Fruit fly (Drosophila melanogaster) whole organism, embryonic: ENCODE measurements around the gene CG9297.

ENCODE experiments used
- C15 ChIP-seq: fragments of 200-800 bp; sonication (Bioruptor generic); IDR thresholded peaks from 3 replicates; pipeline ENCODE4 v1.3.6; 2022; ENCODE audit warnings: missing biosample characterization, missing genetic modification characterization
- CG11504 ChIP-seq: fragments of 200-800 bp; sonication (Bioruptor generic); optimal IDR thresholded peaks from 3 replicates; lab custom pipeline; 2019; ENCODE audit warnings: missing biosample characterization, mild to moderate bottlenecking, missing genetic modification characterization, moderate library complexity
- CG12219 ChIP-seq: fragments of 200-800 bp; sonication (Bioruptor generic); optimal IDR thresholded peaks from 3 replicates; lab custom pipeline; 2018; ENCODE audit warnings: missing biosample characterization, mild to moderate bottlenecking, missing genetic modification characterization
- CG15514 ChIP-seq: fragments of 200-800 bp; sonication (Bioruptor generic); optimal IDR thresholded peaks from 3 replicates; lab custom pipeline; 2017; ENCODE audit warnings: missing biosample characterization, missing genetic modification characterization, mild to moderate bottlenecking, moderate library complexity, missing genetic modification reagents
- CG17912 ChIP-seq: fragments of 200-800 bp; sonication (Bioruptor generic); optimal IDR thresholded peaks from 2 replicates; lab custom pipeline; 2018; ENCODE audit warnings: missing biosample characterization, mild to moderate bottlenecking, missing genetic modification characterization
- CG2129 ChIP-seq: fragments of 200-800 bp; sonication (Bioruptor generic); IDR thresholded peaks from 2 replicates; pipeline ENCODE4 v1.3.6; 2022; ENCODE audit warnings: missing biosample characterization, missing genetic modification characterization; ENCODE audit not compliant: partially characterized antibody
- CG31224 ChIP-seq: fragments of 200-800 bp; sonication (Bioruptor generic); IDR thresholded peaks from 2 replicates; pipeline ENCODE4 v1.3.6; 2022; ENCODE audit warnings: missing biosample characterization, missing genetic modification characterization
- CG31365 ChIP-seq: fragments of 200-800 bp; sonication (Bioruptor generic); optimal IDR thresholded peaks from 2 replicates; lab custom pipeline; 2018; ENCODE audit warnings: missing biosample characterization, mild to moderate bottlenecking, missing genetic modification characterization
- CG32767 ChIP-seq: fragments of 200-800 bp; sonication (Bioruptor generic); IDR thresholded peaks from 2 replicates; pipeline ENCODE4 v1.3.6; 2022; ENCODE audit warnings: missing biosample characterization, missing genetic modification characterization
- CG34376 ChIP-seq: fragments of 200-800 bp; sonication (Bioruptor generic); optimal IDR thresholded peaks from 2 replicates; lab custom pipeline; 2018; ENCODE audit warnings: missing biosample characterization, mild to moderate bottlenecking, missing genetic modification characterization
- CG6254 ChIP-seq: fragments of 200-800 bp; sonication (Bioruptor generic); optimal IDR thresholded peaks from 3 replicates; lab custom pipeline; 2017; ENCODE audit warnings: mild to moderate bottlenecking, missing biosample characterization, missing genetic modification reagents, missing genetic modification characterization
- CG8924 ChIP-seq: fragments of 200-800 bp; optimal IDR thresholded peaks from 3 replicates; lab custom pipeline; 2019; ENCODE audit warnings: missing biosample characterization, mild to moderate bottlenecking, missing genetic modification characterization, moderate library complexity
- CoRest ChIP-seq: fragments of 200-800 bp; sonication (Bioruptor generic); optimal IDR thresholded peaks from 3 replicates; lab custom pipeline; 2018; ENCODE audit warnings: missing biosample characterization, mild to moderate bottlenecking, missing genetic modification characterization, moderate library complexity
- D ChIP-seq, 2 experiments: fragments of 200-800 bp in 1 of 2; fragments of >200 bp in 1 of 2; sonication (Bioruptor generic) in 1 of 2; optimal IDR thresholded peaks; 2 replicates in 1 of 2; 3 replicates in 1 of 2; lab custom pipeline; 2017; ENCODE audit warnings: mild to moderate bottlenecking in 1 of 2, missing biosample characterization in 1 of 2, missing genetic modification characterization in 1 of 2, missing genetic modification reagents in 1 of 2
- Deaf1 ChIP-seq: fragments of 200-800 bp; optimal IDR thresholded peaks from 3 replicates; lab custom pipeline; 2019; ENCODE audit warnings: missing biosample characterization, mild to moderate bottlenecking, missing genetic modification characterization, moderate library complexity
- Dll ChIP-seq: fragments of 200-800 bp; sonication (Bioruptor generic); IDR thresholded peaks from 4 replicates; pipeline ENCODE4 v1.3.6; 2022; ENCODE audit warnings: missing biosample characterization, missing genetic modification characterization; ENCODE audit not compliant: partially characterized antibody
- Doc3 ChIP-seq: fragments of 200-800 bp; sonication (Bioruptor generic); IDR thresholded peaks from 3 replicates; pipeline ENCODE4 v1.3.6; 2022; ENCODE audit warnings: missing biosample characterization, missing genetic modification characterization; ENCODE audit not compliant: partially characterized antibody
- Drgx ChIP-seq: fragments of 200-800 bp; sonication (Bioruptor generic); IDR thresholded peaks from 2 replicates; pipeline ENCODE4 v1.3.6; 2022; ENCODE audit warnings: missing biosample characterization, missing genetic modification characterization
- E2f2 ChIP-seq: fragments of 200-800 bp; sonication (Bioruptor generic); IDR thresholded peaks from 2 replicates; pipeline ENCODE4 v1.3.6; 2022; ENCODE audit warnings: missing biosample characterization, missing genetic modification characterization
- Eip74EF ChIP-seq, 2 experiments: fragments of 200-800 bp in 1 of 2; fragments of >200 bp in 1 of 2; sonication (Bioruptor generic) in 1 of 2; optimal IDR thresholded peaks; 2 replicates each; lab custom pipeline; 2017 to 2019; ENCODE audit warnings: missing biosample characterization in 2 of 2, missing genetic modification characterization in 2 of 2, mild to moderate bottlenecking in 1 of 2, moderate library complexity in 1 of 2
- Fer3 ChIP-seq: fragments of 200-800 bp; sonication (Bioruptor generic); optimal IDR thresholded peaks from 2 replicates; lab custom pipeline; 2018; ENCODE audit warnings: missing biosample characterization, mild to moderate bottlenecking, missing genetic modification characterization, moderate library complexity
- Lim3 ChIP-seq: fragments of 200-800 bp; sonication (Bioruptor generic); IDR thresholded peaks from 2 replicates; pipeline ENCODE4 v1.3.6; 2022; ENCODE audit warnings: missing biosample characterization, missing genetic modification characterization
- MTF-1 ChIP-seq: fragments of 200-800 bp; sonication (Bioruptor generic); optimal IDR thresholded peaks from 2 replicates; lab custom pipeline; 2018; ENCODE audit warnings: missing biosample characterization, mild to moderate bottlenecking, missing genetic modification characterization, borderline replicate concordance
- Neu2 ChIP-seq: fragments of 200-800 bp; sonication (Bioruptor generic); optimal IDR thresholded peaks from 3 replicates; lab custom pipeline; 2016; ENCODE audit warnings: missing biosample characterization, missing genetic modification characterization, borderline replicate concordance
- Nf-YC ChIP-seq: fragments of 200-800 bp; optimal IDR thresholded peaks from 3 replicates; lab custom pipeline; 2019; ENCODE audit warnings: missing biosample characterization, mild to moderate bottlenecking, missing genetic modification characterization, moderate library complexity
- Vsx1 ChIP-seq: fragments of 200-800 bp; sonication (Bioruptor generic); optimal IDR thresholded peaks from 2 replicates; lab custom pipeline; 2017; ENCODE audit warnings: missing biosample characterization, mild to moderate bottlenecking, missing genetic modification characterization, missing genetic modification reagents
- ac ChIP-seq: fragments of 200-800 bp; sonication (Bioruptor generic); optimal IDR thresholded peaks from 3 replicates; lab custom pipeline; 2017; ENCODE audit warnings: missing biosample characterization, mild to moderate bottlenecking, missing genetic modification characterization
- bcd ChIP-seq: fragments of 200-800 bp; sonication (Bioruptor generic); optimal IDR thresholded peaks from 2 replicates; lab custom pipeline; 2017; ENCODE audit warnings: missing biosample characterization, mild to moderate bottlenecking, missing genetic modification characterization
- chinmo ChIP-seq: fragments of 200-800 bp; sonication (Bioruptor generic); IDR thresholded peaks from 4 replicates; pipeline ENCODE4 v1.3.6; 2022; ENCODE audit warnings: missing biosample characterization, missing genetic modification characterization; ENCODE audit not compliant: partially characterized antibody
- disco-r ChIP-seq: fragments of 200-800 bp; sonication (Bioruptor generic); optimal IDR thresholded peaks from 2 replicates; lab custom pipeline; 2016; ENCODE audit warnings: missing biosample characterization, missing genetic modification characterization
- fd64A ChIP-seq: fragments of 200-800 bp; sonication (Bioruptor generic); optimal IDR thresholded peaks from 3 replicates; lab custom pipeline; 2018; ENCODE audit warnings: missing biosample characterization, mild to moderate bottlenecking, missing genetic modification characterization
- ftz-f1 ChIP-seq: fragments of 200-800 bp; sonication (Bioruptor generic); optimal IDR thresholded peaks from 2 replicates; lab custom pipeline; 2016; ENCODE audit warnings: missing biosample characterization, missing genetic modification characterization
- gsb-n ChIP-seq: fragments of 200-800 bp; sonication (Bioruptor generic); optimal IDR thresholded peaks from 3 replicates; lab custom pipeline; 2018; ENCODE audit warnings: missing biosample characterization, mild to moderate bottlenecking, missing genetic modification characterization
- jing ChIP-seq: fragments of 200-800 bp; sonication (Bioruptor generic); optimal IDR thresholded peaks from 2 replicates; lab custom pipeline; 2018; ENCODE audit warnings: missing biosample characterization, mild to moderate bottlenecking, missing genetic modification characterization
- kni ChIP-seq: fragments of 200-800 bp; sonication (Bioruptor generic); optimal IDR thresholded peaks from 3 replicates; lab custom pipeline; 2017; ENCODE audit warnings: mild to moderate bottlenecking, missing biosample characterization, missing genetic modification reagents, missing genetic modification characterization
- lab ChIP-seq: fragments of 200-800 bp; sonication (Bioruptor generic); optimal IDR thresholded peaks from 3 replicates; lab custom pipeline; 2017; ENCODE audit warnings: missing biosample characterization, missing genetic modification characterization, mild to moderate bottlenecking, moderate library complexity, missing genetic modification reagents
- lilli ChIP-seq: fragments of 200-800 bp; sonication (Bioruptor generic); optimal IDR thresholded peaks from 3 replicates; lab custom pipeline; 2016; ENCODE audit warnings: missing biosample characterization, missing genetic modification characterization
- luna ChIP-seq: fragments of 200-800 bp; sonication (Bioruptor generic); optimal IDR thresholded peaks from 2 replicates; lab custom pipeline; 2016; ENCODE audit warnings: missing biosample characterization, missing genetic modification characterization
- nau ChIP-seq: fragments of 200-800 bp; sonication (Bioruptor generic); optimal IDR thresholded peaks from 3 replicates; lab custom pipeline; 2017; ENCODE audit warnings: missing biosample characterization, mild to moderate bottlenecking, missing genetic modification characterization, missing genetic modification reagents
- row ChIP-seq: fragments of 200-800 bp; sonication (Bioruptor generic); IDR thresholded peaks from 3 replicates; pipeline ENCODE4 v1.3.6; 2022; ENCODE audit warnings: missing biosample characterization, missing genetic modification characterization
- sens ChIP-seq: fragments of 200-800 bp; sonication (Bioruptor generic); peaks from one replicate; lab custom pipeline; 2016; ENCODE audit warnings: missing biosample characterization, missing genetic modification characterization
- sens-2 ChIP-seq: fragments of 200-800 bp; sonication (Bioruptor generic); IDR thresholded peaks from 2 replicates; pipeline ENCODE4 v1.3.6; 2022; ENCODE audit warnings: missing biosample characterization, missing genetic modification characterization
- sr ChIP-seq: fragments of 200-800 bp; sonication (Bioruptor generic); IDR thresholded peaks from 3 replicates; pipeline ENCODE4 v1.3.6; 2022; ENCODE audit warnings: missing biosample characterization, missing genetic modification characterization
- trem ChIP-seq: fragments of 200-800 bp; optimal IDR thresholded peaks from 3 replicates; lab custom pipeline; 2019; ENCODE audit warnings: missing biosample characterization, mild to moderate bottlenecking, missing genetic modification characterization, moderate library complexity
- unc-4 ChIP-seq: fragments of 200-800 bp; sonication (Bioruptor generic); IDR thresholded peaks from 2 replicates; pipeline ENCODE4 v1.3.6; 2022; ENCODE audit warnings: missing biosample characterization, missing genetic modification characterization; ENCODE audit not compliant: partially characterized antibody
- z ChIP-seq: fragments of 200-800 bp; sonication (Bioruptor generic); IDR thresholded peaks from 3 replicates; pipeline ENCODE4 v1.3.6; 2022; ENCODE audit warnings: missing biosample characterization, missing genetic modification characterization
- zfh1 ChIP-seq: fragments of 200-800 bp; sonication (Bioruptor generic); IDR thresholded peaks from 3 replicates; pipeline ENCODE4 v1.3.6; 2022; ENCODE audit warnings: missing biosample characterization, missing genetic modification characterization

Gene CG9297

DNA sequence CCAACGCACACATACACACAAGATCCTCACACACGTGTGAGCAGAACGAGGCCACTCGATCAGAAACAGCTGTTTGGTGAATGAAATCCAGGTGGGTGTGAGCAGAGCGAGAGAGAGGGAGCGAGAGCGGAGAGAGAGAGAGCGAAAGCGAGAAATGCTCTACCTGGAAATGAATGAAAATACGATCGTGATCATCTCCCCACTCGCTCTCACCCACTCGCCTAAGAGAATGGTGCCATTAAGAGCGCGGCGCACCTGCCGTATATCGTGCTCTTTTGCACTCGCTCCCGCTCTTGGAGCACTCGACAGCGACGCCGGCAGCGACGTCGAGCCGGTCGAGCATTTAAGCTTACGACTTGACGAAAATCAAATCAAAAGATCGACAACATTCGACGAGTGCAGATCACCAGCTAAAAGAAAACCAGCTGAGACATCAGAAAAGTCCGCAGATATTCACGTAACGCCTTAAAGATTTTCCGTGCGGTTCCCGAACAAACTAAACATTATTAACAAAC is 41.5 kb downstream of the CG9297 start, which contains the start of the genes tal-1A, tal-2A, tal-3A and tal-AA (continued):
- peak; percentile 23 for TF ChIP-seq ftz-f1 (GFP tag; lab: Kevin White, UChicago)
- TF ChIP-seq nau (GFP tag; lab: Kevin White, UChicago): peak; percentile 47
- peak; percentile 14 for TF ChIP-seq CG34376 (GFP tag; lab: Kevin White, UChicago)
- TF ChIP-seq E2f2 (GFP tag; lab: Robert Waterston, UW): peak; percentile 19; the same call in 1 of the 2 replicates
- peak; percentile 81 for TF ChIP-seq ac
- TF ChIP-seq gsb-n (tag; lab: Kevin White, UChicago): peak; percentile 26
- peak in 1 of 2 experiments; percentile 72 for TF ChIP-seq Eip74EF (GFP tag; optimal IDR thresholded peaks at IDR 0.05; lab: Kevin White, UChicago)
- TF ChIP-seq lilli (GFP tag; lab: Kevin White, UChicago): peak; percentile 16
- peak; percentile 42 for TF ChIP-seq kni (GFP tag; lab: Kevin White, UChicago)
- peak; percentile 75; the same call in 2 of the 3 replicates for TF ChIP-seq sr (GFP tag; lab: Robert Waterston, UW)
- no peak for TF ChIP-seq bcd (GFP tag; lab: Kevin White, UChicago)
- TF ChIP-seq sens-2 (GFP tag; lab: Robert Waterston, UW): 0 out of 2 replicates have a peak, but pooled peaks have one; percentile 32
- TF ChIP-seq fd64A: peak; percentile 29
- peak; percentile 38 for TF ChIP-seq CG31365 (tag; lab: Kevin White, UChicago)
- TF ChIP-seq row (GFP tag; lab: Robert Waterston, UW): peak; percentile 15; the same call in 1 of the 3 replicates
- TF ChIP-seq Vsx1: peak; percentile 30
- TF ChIP-seq lab (GFP tag; lab: Kevin White, UChicago): peak; percentile 41
- TF ChIP-seq chinmo: peak; percentile 86; the same call in 2 of the 4 replicates
- TF ChIP-seq CG8924: peak; percentile 17
- 0 out of 2 replicates have a peak, but pooled peaks have one; percentile 22 for TF ChIP-seq CG2129 (GFP tag; lab: Robert Waterston, UW)
- peak; percentile 83 for TF ChIP-seq sens (GFP tag; lab: Kevin White, UChicago)
- peak; percentile 44; the same call in 1 of the 2 replicates for TF ChIP-seq Drgx (GFP tag; lab: Robert Waterston, UW)
- TF ChIP-seq Deaf1 (tag; lab: Kevin White, UChicago): peak; percentile 39
- 0 out of 3 replicates have a peak, but pooled peaks have one; percentile 53 for TF ChIP-seq Doc3 (GFP tag; lab: Robert Waterston, UW)
- peak; percentile 80 for TF ChIP-seq D (optimal IDR thresholded peaks at IDR 0.05; lab: Kevin White, UChicago)
- TF ChIP-seq D (GFP tag; optimal IDR thresholded peaks at IDR 0.05; lab: Kevin White, UChicago): no peak
- no peak for TF ChIP-seq Lim3
- no peak for TF ChIP-seq CG32767 (GFP tag; lab: Robert Waterston, UW)
- TF ChIP-seq MTF-1 (GFP tag; lab: Kevin White, UChicago): peak; percentile 7
- TF ChIP-seq Fer3 (tag; lab: Kevin White, UChicago): no peak
- TF ChIP-seq CG31224 (GFP tag; lab: Robert Waterston, UW): no peak
- no peak for TF ChIP-seq CoRest (tag; lab: Kevin White, UChicago)
- no peak for TF ChIP-seq trem
- TF ChIP-seq Nf-YC (tag; lab: Kevin White, UChicago): peak; percentile 71
- peak; percentile 36 for TF ChIP-seq CG15514
- TF ChIP-seq C15 (GFP tag; lab: Robert Waterston, UW): no peak
- TF ChIP-seq Neu2 (GFP tag; lab: Kevin White, UChicago): no peak
- TF ChIP-seq CG12219 (GFP tag; lab: Kevin White, UChicago): no peak
- peak; percentile 74; the same call in 2 of the 3 replicates for TF ChIP-seq z (GFP tag; lab: Robert Waterston, UW)
- peak; percentile 74 for TF ChIP-seq Dll (GFP tag; lab: Robert Waterston, UW)
- TF ChIP-seq jing (GFP tag; lab: Kevin White, UChicago): no peak
- TF ChIP-seq CG11504: peak; percentile 4
- TF ChIP-seq zfh1 (GFP tag; lab: Robert Waterston, UW): peak; percentile 54; the same call in 1 of the 3 replicates
- no peak for TF ChIP-seq disco-r (GFP tag; lab: Kevin White, UChicago)
- TF ChIP-seq unc-4 (GFP tag; lab: Robert Waterston, UW): 0 out of 2 replicates have a peak, but pooled peaks have one; percentile 30
- no peak for TF ChIP-seq luna (GFP tag; lab: Kevin White, UChicago)
- peak; percentile 51 for TF ChIP-seq CG6254
- no peak for TF ChIP-seq CG17912 (GFP tag; lab: Kevin White, UChicago)
